Worm (Caenorhabditis elegans) whole organism, L3 larva: ENCODE data around the gene faah-2.

Experiments
- ama-1 ChIP-seq: fragments of 150-350 bp; optimal IDR thresholded peaks from 2 replicates; lab custom pipeline; 2018
- ceh-82 ChIP-seq: fragments of 150-350 bp; optimal IDR thresholded peaks from 2 replicates; lab custom pipeline; 2014; ENCODE audit warnings: missing biosample characterization, missing genetic modification characterization
- egl-27 ChIP-seq: sonication (generic microtip); optimal IDR thresholded peaks from 4 replicates; lab custom pipeline; 2017; ENCODE audit warnings: missing biosample characterization, missing genetic modification reagents, missing genetic modification characterization
- fkh-10 ChIP-seq: sonication (generic microtip); optimal IDR thresholded peaks from 2 replicates; lab custom pipeline; 2017; ENCODE audit warnings: missing biosample characterization, missing genetic modification reagents, missing genetic modification characterization
- jun-1 ChIP-seq: fragments of 150-350 bp; optimal IDR thresholded peaks from 2 replicates; lab custom pipeline; 2014; ENCODE audit warnings: missing biosample characterization, missing genetic modification reagents, missing genetic modification characterization
- lin-15B ChIP-seq: fragments of 150-350 bp; optimal IDR thresholded peaks from 2 replicates; lab custom pipeline; 2014; ENCODE audit warnings: missing biosample characterization, missing genetic modification characterization
- mdl-1 ChIP-seq: fragments of 150-350 bp; optimal IDR thresholded peaks from 2 replicates; lab custom pipeline; 2014; ENCODE audit warnings: missing biosample characterization, missing genetic modification characterization
- nhr-77 ChIP-seq: fragments of 150-350 bp; optimal IDR thresholded peaks from 2 replicates; lab custom pipeline; 2014; ENCODE audit warnings: missing biosample characterization, missing genetic modification characterization
- pha-4 ChIP-seq: fragments of 150-350 bp; optimal IDR thresholded peaks from 2 replicates; lab custom pipeline; 2014; ENCODE audit warnings: missing biosample characterization, missing genetic modification reagents, missing genetic modification characterization
- ztf-11 ChIP-seq: fragments of 150-350 bp; optimal IDR thresholded peaks from 2 replicates; lab custom pipeline; 2014; ENCODE audit warnings: missing biosample characterization, missing genetic modification characterization
- ztf-4 ChIP-seq: fragments of 150-350 bp; optimal IDR thresholded peaks from 2 replicates; lab custom pipeline; 2014; ENCODE audit warnings: missing biosample characterization, missing genetic modification characterization

- TF ChIP-seq ztf-4 (tag; lab: Kevin White, UChicago) (no peak), ceh-82 (tag; lab: Kevin White, UChicago) (no peak), nhr-77 (tag; lab: Kevin White, UChicago) (no peak), pha-4 (tag; lab: Kevin White, UChicago) (no peak), ztf-11 (tag; lab: Kevin White, UChicago) (no peak), jun-1 (tag; lab: Kevin White, UChicago) (no peak), ama-1 (no peak), mdl-1 (tag; lab: Kevin White, UChicago) (no peak), fkh-10 (GFP tag; lab: Kevin White, UChicago) (no peak), egl-27 (tag; lab: Kevin White, UChicago) (no peak), lin-15B (tag; lab: Kevin White, UChicago) (no peak)
These were observed 46.6 kb downstream of the faah-2 start, which contains the start of gene wsp-1 for ce11 chrIV:8198851-8199250.
